Fruit fly (Drosophila melanogaster): Measurements from ENCODE around the gene CG14454.
"Not testable (repeated sequence)": the region's sequence is repeated elsewhere in the genome, so short reads cannot be mapped to it uniquely, and the experiment has no call there.

Gene CG14454

dm6 chr3L:22713605-22714004, 21.3 kb upstream of the CG14454 start:
- no peak for TF ChIP-seq Dll (optimal IDR thresholded peaks at IDR 0.05)
- TF ChIP-seq usp (GFP tag; optimal IDR thresholded peaks at IDR 0.05), result no peak
- no peak for TF ChIP-seq CG8478 (optimal IDR thresholded peaks at IDR 0.05)
- no peak for TF ChIP-seq psq (optimal IDR thresholded peaks at IDR 0.05)
- no peak for TF ChIP-seq EcR (GFP tag; optimal IDR thresholded peaks at IDR 0.05)
- no peak for TF ChIP-seq pan (optimal IDR thresholded peaks at IDR 0.05)

- no peak for TF ChIP-seq CG8478 (optimal IDR thresholded peaks at IDR 0.05)
Observed at dm6 chr3L:22711855-22712254, 19.5 kb upstream of the CG14454 start, which contains the start of gene CG11370. Gene CG11370 (plus strand): TSS chr3L:22712155.

- no peak for TF ChIP-seq Dll (optimal IDR thresholded peaks at IDR 0.05)
- no peak for TF ChIP-seq CG8478 (optimal IDR thresholded peaks at IDR 0.05)
- no peak for TF ChIP-seq EcR (GFP tag; optimal IDR thresholded peaks at IDR 0.05)
- TF ChIP-seq psq (optimal IDR thresholded peaks at IDR 0.05), result no peak
- TF ChIP-seq pan (optimal IDR thresholded peaks at IDR 0.05), result no peak
- no peak for TF ChIP-seq usp (GFP tag; optimal IDR thresholded peaks at IDR 0.05)
Observed at dm6 chr3L:22699133-22699532, 6.8 kb upstream of the CG14454 start, which contains the start of gene CG45116. Gene CG45116 (plus strand): TSS chr3L:22699433.

- TF ChIP-seq CG8478, pan, psq (optimal IDR thresholded peaks at IDR 0.05): not testable (repeated sequence)
Observed at dm6 chr3L:22696930-22697329, 4.6 kb upstream of the CG14454 start, which contains the start of gene CG32453. Gene CG32453 (plus strand): TSS chr3L:22697230.

dm6 chr3L:22695653-22696052, 3.3 kb upstream of the CG14454 start, which contains the start of gene CG14452:
Gene CG14452 (plus strand): TSS chr3L:22695953.
- TF ChIP-seq EcR (GFP tag; optimal IDR thresholded peaks at IDR 0.05) (no peak), psq (optimal IDR thresholded peaks at IDR 0.05) (no peak), pan (optimal IDR thresholded peaks at IDR 0.05) (no peak), Dll (optimal IDR thresholded peaks at IDR 0.05) (no peak), CG8478 (optimal IDR thresholded peaks at IDR 0.05) (no peak), usp (GFP tag; optimal IDR thresholded peaks at IDR 0.05) (no peak)

- no peak for TF ChIP-seq EcR (GFP tag; optimal IDR thresholded peaks at IDR 0.05)
- no peak for TF ChIP-seq Dll (optimal IDR thresholded peaks at IDR 0.05)
- no peak for TF ChIP-seq pan (optimal IDR thresholded peaks at IDR 0.05)
- TF ChIP-seq psq (optimal IDR thresholded peaks at IDR 0.05), result no peak
- TF ChIP-seq usp (GFP tag; optimal IDR thresholded peaks at IDR 0.05), result no peak
- no peak for TF ChIP-seq CG8478 (optimal IDR thresholded peaks at IDR 0.05)
Observed at dm6 chr3L:22693712-22694111, 1.4 kb upstream of the CG14454 start, which contains the start of the genes CG12546 and CG14453. Gene CG12546 (minus strand): TSS chr3L:22693812. Gene CG14453 (plus strand): TSS chr3L:22694083.

- TF ChIP-seq EcR (GFP tag; optimal IDR thresholded peaks at IDR 0.05), result no peak
- no peak for TF ChIP-seq Dll (optimal IDR thresholded peaks at IDR 0.05)
- no peak for TF ChIP-seq pan (optimal IDR thresholded peaks at IDR 0.05)
- TF ChIP-seq psq (optimal IDR thresholded peaks at IDR 0.05), result no peak
- TF ChIP-seq usp (GFP tag; optimal IDR thresholded peaks at IDR 0.05), result no peak
- TF ChIP-seq CG8478 (optimal IDR thresholded peaks at IDR 0.05), result no peak
Observed at dm6 chr3L:22686987-22687386, 5.3 kb downstream of the CG14454 start, which contains the start of the genes CG14455 and CG14456. Gene CG14455 (minus strand): TSS chr3L:22687087. Gene CG14456 (plus strand): TSS chr3L:22687222.

dm6 chr3L:22680932-22681331, 11.4 kb downstream of the CG14454 start:
- TF ChIP-seq psq (optimal IDR thresholded peaks at IDR 0.05) (no peak), Dll (optimal IDR thresholded peaks at IDR 0.05) (no peak), pan (optimal IDR thresholded peaks at IDR 0.05) (no peak), usp (GFP tag; optimal IDR thresholded peaks at IDR 0.05) (no peak), EcR (GFP tag; optimal IDR thresholded peaks at IDR 0.05) (no peak), CG8478 (optimal IDR thresholded peaks at IDR 0.05) (no peak)

- TF ChIP-seq Dll (optimal IDR thresholded peaks at IDR 0.05), result no peak
- TF ChIP-seq usp (GFP tag; optimal IDR thresholded peaks at IDR 0.05), result no peak
- no peak for TF ChIP-seq CG8478 (optimal IDR thresholded peaks at IDR 0.05)
- TF ChIP-seq EcR (GFP tag; optimal IDR thresholded peaks at IDR 0.05), result no peak
- TF ChIP-seq pan (optimal IDR thresholded peaks at IDR 0.05), result no peak
- no peak for TF ChIP-seq psq (optimal IDR thresholded peaks at IDR 0.05)
Observed at dm6 chr3L:22671699-22672276, 20.5 kb downstream of the CG14454 start.

dm6 chr3L:22670174-22670573, 22.2 kb downstream of the CG14454 start:
- no peak for TF ChIP-seq psq (optimal IDR thresholded peaks at IDR 0.05)
- TF ChIP-seq pan (optimal IDR thresholded peaks at IDR 0.05), result no peak

- TF ChIP-seq EcR (GFP tag; optimal IDR thresholded peaks at IDR 0.05), result no peak
- TF ChIP-seq Dll (optimal IDR thresholded peaks at IDR 0.05), result no peak
- TF ChIP-seq usp (GFP tag; optimal IDR thresholded peaks at IDR 0.05), result no peak
- TF ChIP-seq CG8478 (optimal IDR thresholded peaks at IDR 0.05), result no peak
- no peak for TF ChIP-seq pan (optimal IDR thresholded peaks at IDR 0.05)
- no peak for TF ChIP-seq psq (optimal IDR thresholded peaks at IDR 0.05)
Observed at dm6 chr3L:22669275-22670006, 22.9 kb downstream of the CG14454 start, which contains the start of gene Jhbp6. Gene Jhbp6 (plus strand): TSS chr3L:22669956.

- TF ChIP-seq psq (optimal IDR thresholded peaks at IDR 0.05), result no peak
- TF ChIP-seq pan (optimal IDR thresholded peaks at IDR 0.05), result no peak
- no peak for TF ChIP-seq usp (GFP tag; optimal IDR thresholded peaks at IDR 0.05)
- no peak for TF ChIP-seq EcR (GFP tag; optimal IDR thresholded peaks at IDR 0.05)
- TF ChIP-seq Dll (optimal IDR thresholded peaks at IDR 0.05), result no peak
- no peak for TF ChIP-seq CG8478 (optimal IDR thresholded peaks at IDR 0.05)
Observed at dm6 chr3L:22665110-22665509, 27.2 kb downstream of the CG14454 start.

Measured in whole organism.